Worm (Caenorhabditis elegans) whole organism, midembryonic: ENCODE measurements around the gene timp-1.

Experiments used
- T22C8.4 ChIP-seq: fragments of 200-800 bp; sonication (Bioruptor generic); IDR thresholded peaks from 2 replicates; pipeline ENCODE4 v1.3.6; 2022; ENCODE audit warnings: missing genetic modification characterization, missing compliant biosample characterization
- flt-1 ChIP-seq: fragments of 200-800 bp; sonication (Bioruptor generic); IDR thresholded peaks from 2 replicates; pipeline ENCODE4 v1.3.6; 2022; ENCODE audit warnings: missing genetic modification characterization, missing compliant biosample characterization
- klf-2 ChIP-seq: fragments of 200-800 bp; sonication (Bioruptor generic); conservative IDR thresholded peaks from 2 replicates; pipeline ENCODE4 v1.3.6; 2022; ENCODE audit warnings: missing genetic modification reagents, missing genetic modification characterization, missing compliant biosample characterization
- med-1 ChIP-seq: sonication (generic microtip); optimal IDR thresholded peaks from 2 replicates; lab custom pipeline; 2017; ENCODE audit warnings: missing genetic modification characterization, mild to moderate bottlenecking, missing compliant biosample characterization, antibody characterized with exemption, missing genetic modification reagents; ENCODE audit not compliant: insufficient read depth

- TF ChIP-seq T22C8.4 (no peak), klf-2 (GFP tag; lab: Robert Waterston, UW) (no peak), flt-1 (GFP tag; lab: Robert Waterston, UW) (peak; percentile 69; the same call in 1 of the 2 replicates), med-1 (GFP tag; lab: Kevin White, UChicago) (no peak)
Observed at ce11 chrV:8228712-8229119, 21.7 kb downstream of the timp-1 start.
